Fruit fly (Drosophila melanogaster) whole organism: ENCODE results near the gene goe.

Experiments
- CG8478 ChIP-seq: fragments of >200 bp; optimal IDR thresholded peaks from 2 replicates; lab custom pipeline; 2018; ENCODE audit warnings: inconsistent platforms
- Dll ChIP-seq: fragments of >200 bp; optimal IDR thresholded peaks from 2 replicates; lab custom pipeline; 2017
- EcR ChIP-seq, 2 experiments: fragments of >200 bp; optimal IDR thresholded peaks; 2 replicates each; lab custom pipeline; 2017; ENCODE audit warnings: missing biosample characterization in 2 of 2, missing genetic modification characterization in 2 of 2, missing genetic modification reagents in 2 of 2
- pan ChIP-seq: fragments of >200 bp; optimal IDR thresholded peaks from 2 replicates; lab custom pipeline; 2017
- psq ChIP-seq: fragments of >200 bp; optimal IDR thresholded peaks from 2 replicates; lab custom pipeline; 2017
- usp ChIP-seq: fragments of >200 bp; optimal IDR thresholded peaks from 2 replicates; lab custom pipeline; 2017; ENCODE audit warnings: missing biosample characterization, missing genetic modification characterization, mixed read lengths

Gene goe

dm6 chrX:16764955-16765354, 13.2 kb upstream of the goe start:
- TF ChIP-seq EcR (GFP tag; optimal IDR thresholded peaks at IDR 0.05; lab: Kevin White, UChicago), result no peak
- no peak for TF ChIP-seq usp (GFP tag; lab: Kevin White, UChicago)
- no peak for TF ChIP-seq Dll
- no peak for TF ChIP-seq pan (lab: Kevin White, UChicago)
- no peak for TF ChIP-seq CG8478
- no peak for TF ChIP-seq psq (lab: Kevin White, UChicago)

- TF ChIP-seq EcR (GFP tag; optimal IDR thresholded peaks at IDR 0.05; lab: Kevin White, UChicago), result no peak
- TF ChIP-seq psq (lab: Kevin White, UChicago), result no peak
- TF ChIP-seq usp (GFP tag; lab: Kevin White, UChicago), result no peak
- no peak for TF ChIP-seq Dll
- no peak for TF ChIP-seq pan (lab: Kevin White, UChicago)
- TF ChIP-seq CG8478, result no peak
These were observed 9.8 kb upstream of the goe start for dm6 chrX:16761531-16761930.

- TF ChIP-seq Dll (no peak), CG8478 (no peak), EcR (GFP tag; optimal IDR thresholded peaks at IDR 0.05; lab: Kevin White, UChicago) (no peak), usp (GFP tag; lab: Kevin White, UChicago) (no peak), pan (lab: Kevin White, UChicago) (no peak), psq (lab: Kevin White, UChicago) (no peak)
These were observed 8.8 kb upstream of the goe start for dm6 chrX:16760542-16760941.

dm6 chrX:16757645-16758044, 5.9 kb upstream of the goe start:
- TF ChIP-seq Dll (no peak), pan (lab: Kevin White, UChicago) (no peak), EcR (GFP tag; optimal IDR thresholded peaks at IDR 0.05; lab: Kevin White, UChicago) (no peak), CG8478 (no peak), usp (GFP tag; lab: Kevin White, UChicago) (no peak), psq (lab: Kevin White, UChicago) (no peak)

dm6 chrX:16753066-16753465, 1.4 kb upstream of the goe start:
- TF ChIP-seq psq (lab: Kevin White, UChicago) (no peak), Dll (no peak), CG8478 (no peak), pan (lab: Kevin White, UChicago) (no peak), usp (GFP tag; lab: Kevin White, UChicago) (no peak), EcR (GFP tag; optimal IDR thresholded peaks at IDR 0.05; lab: Kevin White, UChicago) (no peak)

- TF ChIP-seq usp (GFP tag; lab: Kevin White, UChicago), result no peak
- no peak for TF ChIP-seq EcR (GFP tag; optimal IDR thresholded peaks at IDR 0.05; lab: Kevin White, UChicago)
- no peak for TF ChIP-seq pan (lab: Kevin White, UChicago)
- no peak for TF ChIP-seq psq (lab: Kevin White, UChicago)
- no peak for TF ChIP-seq Dll
- TF ChIP-seq CG8478, result no peak
These were observed 765 bp downstream of the goe start for dm6 chrX:16750712-16751578.

dm6 chrX:16749324-16749723, 2.4 kb downstream of the goe start:
- TF ChIP-seq pan (lab: Kevin White, UChicago), result no peak
- no peak for TF ChIP-seq EcR (GFP tag; optimal IDR thresholded peaks at IDR 0.05; lab: Kevin White, UChicago)
- no peak for TF ChIP-seq usp (GFP tag; lab: Kevin White, UChicago)
- no peak for TF ChIP-seq CG8478
- no peak for TF ChIP-seq Dll
- no peak for TF ChIP-seq psq (lab: Kevin White, UChicago)

dm6 chrX:16747467-16747866, 4.2 kb downstream of the goe start:
- TF ChIP-seq EcR (GFP tag; optimal IDR thresholded peaks at IDR 0.05; lab: Kevin White, UChicago) (no peak), Dll (no peak), CG8478 (no peak), psq (lab: Kevin White, UChicago) (no peak), pan (lab: Kevin White, UChicago) (no peak), usp (GFP tag; lab: Kevin White, UChicago) (no peak)

- TF ChIP-seq usp (GFP tag; lab: Kevin White, UChicago) (no peak), psq (lab: Kevin White, UChicago) (no peak), Dll (no peak), CG8478 (no peak), EcR (GFP tag; optimal IDR thresholded peaks at IDR 0.05; lab: Kevin White, UChicago) (no peak), pan (lab: Kevin White, UChicago) (no peak)
These were observed 4.9 kb downstream of the goe start for dm6 chrX:16746824-16747223.

- TF ChIP-seq usp (GFP tag; lab: Kevin White, UChicago) (no peak), Dll (no peak), CG8478 (no peak)
These were observed 5.8 kb downstream of the goe start for dm6 chrX:16745942-16746341.

- no peak for TF ChIP-seq Dll
- TF ChIP-seq CG8478, result no peak
- TF ChIP-seq EcR (GFP tag; optimal IDR thresholded peaks at IDR 0.05; lab: Kevin White, UChicago), result no peak
- no peak for TF ChIP-seq pan (lab: Kevin White, UChicago)
These were observed 7.4 kb downstream of the goe start for dm6 chrX:16744345-16744744.

- no peak for TF ChIP-seq EcR (GFP tag; optimal IDR thresholded peaks at IDR 0.05; lab: Kevin White, UChicago)
- no peak for TF ChIP-seq psq (lab: Kevin White, UChicago)
- no peak for TF ChIP-seq CG8478
- no peak for TF ChIP-seq usp (GFP tag; lab: Kevin White, UChicago)
- TF ChIP-seq pan (lab: Kevin White, UChicago), result no peak
- no peak for TF ChIP-seq Dll
These were observed 9.2 kb downstream of the goe start, which contains the start of gene Twdlalpha for dm6 chrX:16742547-16742946. Gene Twdlalpha (plus strand): TSS chrX:16742847.
